Fruit fly (Drosophila melanogaster) whole organism: ENCODE results near the gene mge.

Experiments
- CG8478 ChIP-seq: fragments of >200 bp; optimal IDR thresholded peaks from 2 replicates; lab custom pipeline; 2018; ENCODE audit warnings: inconsistent platforms
- psq ChIP-seq: fragments of >200 bp; optimal IDR thresholded peaks from 2 replicates; lab custom pipeline; 2017

DNA sequence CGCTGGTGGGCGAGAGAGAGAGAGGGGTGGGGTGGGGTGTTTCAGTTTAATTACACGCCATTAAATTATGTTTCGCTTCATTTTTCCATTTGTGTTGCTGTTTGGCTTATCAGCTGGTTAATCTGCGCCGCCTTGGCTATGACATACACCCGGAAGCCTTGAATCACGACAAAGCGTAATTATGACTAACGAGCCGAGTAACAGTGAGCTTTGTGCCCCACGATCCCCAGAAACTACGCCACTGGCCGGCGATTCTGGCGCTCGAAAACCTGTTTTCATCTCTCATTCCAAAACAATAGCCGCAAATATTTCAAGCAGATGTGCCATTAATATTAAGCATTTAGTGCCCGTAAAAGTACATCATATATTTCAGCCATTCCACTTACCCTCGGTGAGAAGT, 42.1 kb upstream of the mge start:
- TF ChIP-seq psq (lab: Kevin White, UChicago) (no peak), CG8478 (lab: Kevin White, UChicago) (no peak)
